Fruit fly (Drosophila melanogaster): ENCODE data around the gene CG14042.

The CG14042 gene

DNA sequence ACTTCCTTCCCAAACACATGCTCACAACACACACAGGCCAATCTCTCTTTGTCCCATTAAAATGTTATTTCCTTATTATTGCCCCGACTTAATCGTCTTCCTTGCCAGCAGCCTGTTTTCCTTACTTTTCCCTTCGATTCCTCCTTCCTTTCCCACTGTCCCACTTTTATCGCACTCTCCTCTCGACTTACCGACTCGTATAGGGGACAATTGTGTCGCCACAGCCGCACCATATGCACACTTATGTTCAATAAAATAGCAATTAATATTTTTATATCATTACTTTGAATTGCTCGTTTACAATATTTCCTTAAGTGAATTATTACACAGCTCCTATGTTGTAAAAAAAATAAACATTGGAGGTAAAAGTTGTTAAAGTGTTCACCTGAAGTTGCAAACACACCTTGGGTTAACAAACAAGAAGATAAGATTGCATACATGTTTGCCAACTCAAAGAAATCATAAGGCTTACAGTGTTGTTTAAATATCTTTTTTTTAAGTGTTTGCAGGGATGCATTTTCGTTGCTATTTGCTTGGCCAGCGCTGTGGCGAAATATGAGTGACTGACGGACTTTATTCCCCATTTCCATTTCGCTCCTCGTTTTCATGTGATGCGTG, 49.5 kb downstream of the CG14042 start (continued):
- TF ChIP-seq btn (GFP tag; optimal IDR thresholded peaks at IDR 0.05), result peak; percentile 33
- TF ChIP-seq Hey (tag; optimal IDR thresholded peaks at IDR 0.05), result no peak
- TF ChIP-seq CG13296 (GFP tag; optimal IDR thresholded peaks at IDR 0.05), result peak; percentile 85
- TF ChIP-seq so (GFP tag; IDR thresholded peaks at IDR 0.05), result 0 out of 3 replicates have a peak, but pooled peaks have one; percentile 59
- TF ChIP-seq crc (GFP tag; optimal IDR thresholded peaks at IDR 0.05), result peak; percentile 43
- TF ChIP-seq CG42726 (GFP tag; IDR thresholded peaks at IDR 0.05; ENCODE audit: partially characterized antibody), result no peak
- peak; percentile 21 for TF ChIP-seq dm (GFP tag; optimal IDR thresholded peaks at IDR 0.05)
- TF ChIP-seq usp (GFP tag; optimal IDR thresholded peaks at IDR 0.05), result no peak
- peak; percentile 79 for TF ChIP-seq Max (GFP tag; optimal IDR thresholded peaks at IDR 0.05)
- peak; percentile 75 for TF ChIP-seq salm (tag; optimal IDR thresholded peaks at IDR 0.05)
- peak; percentile 52 for TF ChIP-seq CG4328 (GFP tag; optimal IDR thresholded peaks at IDR 0.05)
- TF ChIP-seq mirr (GFP tag; optimal IDR thresholded peaks at IDR 0.05), result peak; percentile 48
- TF ChIP-seq Sox102F (GFP tag; optimal IDR thresholded peaks at IDR 0.05), result peak; percentile 88
- TF ChIP-seq chif (GFP tag; optimal IDR thresholded peaks at IDR 0.05), result peak; percentile 62 to 83
- no peak for TF ChIP-seq E2f1 (GFP tag; IDR thresholded peaks at IDR 0.05)
- TF ChIP-seq Hmr (GFP tag; optimal IDR thresholded peaks at IDR 0.05), result peak; percentile 78
- TF ChIP-seq Sry-δ (GFP tag; optimal IDR thresholded peaks at IDR 0.05), result peak; percentile 33
- TF ChIP-seq nerfin-1 (tag; optimal IDR thresholded peaks at IDR 0.05), result peak; percentile 76
- TF ChIP-seq CG17328 (GFP tag; IDR thresholded peaks at IDR 0.05), result peak; percentile 63
- no peak for TF ChIP-seq p53 (GFP tag; optimal IDR thresholded peaks at IDR 0.05)
- TF ChIP-seq lbe (GFP tag; optimal IDR thresholded peaks at IDR 0.05), result peak; percentile 50
- TF ChIP-seq vfl (GFP tag; optimal IDR thresholded peaks at IDR 0.05), result peak; percentile 36
- no peak for TF ChIP-seq CG6791 (GFP tag; IDR thresholded peaks at IDR 0.05; ENCODE audit: partially characterized antibody)
- no peak for TF ChIP-seq fru (optimal IDR thresholded peaks at IDR 0.05)
- TF ChIP-seq cas (GFP tag; IDR thresholded peaks at IDR 0.05), result no peak
- peak; percentile 60 for TF ChIP-seq sqz (GFP tag; optimal IDR thresholded peaks at IDR 0.05)
- peak; percentile 84 for TF ChIP-seq CG30403 (GFP tag; optimal IDR thresholded peaks at IDR 0.05)
- TF ChIP-seq CG10462 (GFP tag; optimal IDR thresholded peaks at IDR 0.05), result peak; percentile 41
- peak; percentile 60 for TF ChIP-seq CG30431 (GFP tag; optimal IDR thresholded peaks at IDR 0.05)
- TF ChIP-seq CG6689 (GFP tag; IDR thresholded peaks at IDR 0.05), result peak; percentile 73
- peak; percentile 34 for TF ChIP-seq CTCF (GFP tag; optimal IDR thresholded peaks at IDR 0.05)
- peak; percentile 78 for TF ChIP-seq cwo (GFP tag; optimal IDR thresholded peaks at IDR 0.05)
- peak; percentile 77 for TF ChIP-seq CG10147 (GFP tag; optimal IDR thresholded peaks at IDR 0.05)
- peak; percentile 61 for TF ChIP-seq Dek (tag; optimal IDR thresholded peaks at IDR 0.05)
- 0 out of 3 replicates have a peak, but pooled peaks have one; percentile 7 for TF ChIP-seq CG11456 (GFP tag; IDR thresholded peaks at IDR 0.05)
- TF ChIP-seq CG13894 (tag; optimal IDR thresholded peaks at IDR 0.05), result peak; percentile 4
- TF ChIP-seq CG17186 (GFP tag; optimal IDR thresholded peaks at IDR 0.05), result peak; percentile 10
- TF ChIP-seq Gug (GFP tag; IDR thresholded peaks at IDR 0.05), result peak; percentile 41; the same call in 1 of the 4 replicates
- TF ChIP-seq CG1792 (GFP tag; optimal IDR thresholded peaks at IDR 0.05), result peak; percentile 29
- peak; percentile 57 for TF ChIP-seq CG18476 (GFP tag; optimal IDR thresholded peaks at IDR 0.05)
- TF ChIP-seq Hr39 (optimal IDR thresholded peaks at IDR 0.05), result no peak
- peak; percentile 61 for TF ChIP-seq onecut (GFP tag; IDR thresholded peaks at IDR 0.05)
- no peak for TF ChIP-seq tna (GFP tag; IDR thresholded peaks at IDR 0.05; ENCODE audit: partially characterized antibody)
- no peak; the same call in 1 of the 2 replicates for TF ChIP-seq ssp (GFP tag; IDR thresholded peaks at IDR 0.05)
- peak; percentile 66 to 67 for TF ChIP-seq Pdp1 (GFP tag; optimal IDR thresholded peaks at IDR 0.05)
- TF ChIP-seq Poxn (GFP tag; IDR thresholded peaks at IDR 0.05), result no peak
- TF ChIP-seq CG15479 (GFP tag; optimal IDR thresholded peaks at IDR 0.05), result peak; percentile 22
- peak; percentile 78 for TF ChIP-seq CG17829 (tag; optimal IDR thresholded peaks at IDR 0.05)
- peak; percentile 68 for TF ChIP-seq CG4854 (GFP tag; optimal IDR thresholded peaks at IDR 0.05)
- peak; percentile 26 for TF ChIP-seq Dip3 (GFP tag; optimal IDR thresholded peaks at IDR 0.05)
- TF ChIP-seq CG7987 (GFP tag; optimal IDR thresholded peaks at IDR 0.05), result peak; percentile 54
